Fruit fly (Drosophila melanogaster): Measurements from ENCODE around the gene crp.
A peak's percentile ranks its signal among the peaks of the same experiment; 100 is the strongest.

Gene crp

dm6 chr2L:16329102-16329520, 41.6 kb upstream of the crp start, which contains the start of gene mRpL4 (continued):
- TF ChIP-seq CG15514 (GFP tag; optimal IDR thresholded peaks at IDR 0.05) = peak; percentile 65
- TF ChIP-seq CG6175 (GFP tag; IDR thresholded peaks at IDR 0.05) = 0 out of 3 replicates have a peak, but pooled peaks have one; percentile 29
- TF ChIP-seq chm (GFP tag; IDR thresholded peaks at IDR 0.05) = peak; percentile 66; the same call in 1 of the 2 replicates
- no peak for TF ChIP-seq CG1792 (GFP tag; optimal IDR thresholded peaks at IDR 0.05)
- peak; percentile 40 for TF ChIP-seq CG17385 (GFP tag; optimal IDR thresholded peaks at IDR 0.05)
- no peak for TF ChIP-seq Hr39 (optimal IDR thresholded peaks at IDR 0.05)
- peak; percentile 98 for TF ChIP-seq inv (GFP tag; IDR thresholded peaks at IDR 0.05; ENCODE audit: partially characterized antibody)
- TF ChIP-seq CG10209 (GFP tag; optimal IDR thresholded peaks at IDR 0.05) = peak; percentile 42
- TF ChIP-seq CG1832 (GFP tag; optimal IDR thresholded peaks at IDR 0.05) = no peak
- TF ChIP-seq Sox102F (GFP tag; optimal IDR thresholded peaks at IDR 0.05) = peak; percentile 62
- TF ChIP-seq CG2199 (GFP tag; IDR thresholded peaks at IDR 0.05) = peak; percentile 87
- 0 out of 2 replicates have a peak, but pooled peaks have one; percentile 19 for TF ChIP-seq CG11696 (GFP tag; IDR thresholded peaks at IDR 0.05)
- TF ChIP-seq Eip74EF (GFP tag; optimal IDR thresholded peaks at IDR 0.05) = no peak
- TF ChIP-seq ssp (GFP tag; IDR thresholded peaks at IDR 0.05) = no peak
- peak; percentile 61 for TF ChIP-seq Side (GFP tag; optimal IDR thresholded peaks at IDR 0.05)
- peak; percentile 66 for TF ChIP-seq CG3847 (GFP tag; IDR thresholded peaks at IDR 0.05)
- no peak for TF ChIP-seq ap (GFP tag; IDR thresholded peaks at IDR 0.05)
- TF ChIP-seq lola (GFP tag; optimal IDR thresholded peaks at IDR 0.05) = peak in 1 of 3 experiments; percentile 47
- peak; percentile 89 for TF ChIP-seq grau (tag; optimal IDR thresholded peaks at IDR 0.05)
- TF ChIP-seq tx (GFP tag; optimal IDR thresholded peaks at IDR 0.05) = peak; percentile 76
- no peak for TF ChIP-seq CG10274 (GFP tag; optimal IDR thresholded peaks at IDR 0.05)
- no peak for TF ChIP-seq Nf-YC (tag; optimal IDR thresholded peaks at IDR 0.05)
- TF ChIP-seq CG18011 (GFP tag; optimal IDR thresholded peaks at IDR 0.05) = peak; percentile 36
- TF ChIP-seq YL-1 (GFP tag; optimal IDR thresholded peaks at IDR 0.05) = peak; percentile 28
- TF ChIP-seq Doc3 (GFP tag; IDR thresholded peaks at IDR 0.05; ENCODE audit: partially characterized antibody) = peak; percentile 99
- TF ChIP-seq klu (GFP tag; IDR thresholded peaks at IDR 0.05) = no peak
- peak; percentile 41 for TF ChIP-seq CG4854 (GFP tag; optimal IDR thresholded peaks at IDR 0.05)
- TF ChIP-seq crp (GFP tag; optimal IDR thresholded peaks at IDR 0.05) = peak in 1 of 2 experiments; percentile 31
- peak; percentile 99 for TF ChIP-seq CG16813 (GFP tag; IDR thresholded peaks at IDR 0.05; ENCODE audit: partially characterized antibody)
- no peak; the same call in none of the 3 replicates for TF ChIP-seq CG34422 (GFP tag; IDR thresholded peaks at IDR 0.05)
- no peak for TF ChIP-seq insv (GFP tag; optimal IDR thresholded peaks at IDR 0.05)
- TF ChIP-seq danr (GFP tag; IDR thresholded peaks at IDR 0.05) = no peak
- no peak for TF ChIP-seq Dip2 (GFP tag; IDR thresholded peaks at IDR 0.05)
- TF ChIP-seq Lpt (GFP tag; optimal IDR thresholded peaks at IDR 0.05) = no peak
- TF ChIP-seq CG15073 (GFP tag; optimal IDR thresholded peaks at IDR 0.05) = peak; percentile 36
- no peak for TF ChIP-seq Hr78 (GFP tag; optimal IDR thresholded peaks at IDR 0.05)
- peak; percentile 25 for TF ChIP-seq CG10543 (GFP tag; optimal IDR thresholded peaks at IDR 0.05)
- peak; percentile 81; the same call in 1 of the 2 replicates for TF ChIP-seq Rfx (GFP tag; IDR thresholded peaks at IDR 0.05)
- TF ChIP-seq Hmr (GFP tag; optimal IDR thresholded peaks at IDR 0.05) = no peak
- peak; percentile 18; the same call in 1 of the 3 replicates for TF ChIP-seq CG11093 (GFP tag; IDR thresholded peaks at IDR 0.05)
- no peak for TF ChIP-seq CkIIα-i1 (GFP tag; IDR thresholded peaks at IDR 0.05)
- TF ChIP-seq Adf1 (GFP tag; IDR thresholded peaks at IDR 0.05) = no peak
- no peak; the same call in 1 of the 2 replicates for TF ChIP-seq CG7372 (GFP tag; IDR thresholded peaks at IDR 0.05)
- TF ChIP-seq sug (tag; optimal IDR thresholded peaks at IDR 0.05) = no peak
- peak; percentile 43 for TF ChIP-seq CG18476 (GFP tag; optimal IDR thresholded peaks at IDR 0.05)
- peak; percentile 64; the same call in 1 of the 2 replicates for TF ChIP-seq cas (GFP tag; IDR thresholded peaks at IDR 0.05)
- TF ChIP-seq CG2202 (tag; optimal IDR thresholded peaks at IDR 0.05) = no peak
- no peak; the same call in 1 of the 2 replicates for TF ChIP-seq al (GFP tag; IDR thresholded peaks at IDR 0.05)
- peak; percentile 66 for TF ChIP-seq CG31224 (GFP tag; IDR thresholded peaks at IDR 0.05)
- no peak for TF ChIP-seq dmrt99B (tag; optimal IDR thresholded peaks at IDR 0.05)

Data from whole organism, embryonic.